Fruit fly (Drosophila melanogaster) S2 (cell line): ENCODE measurements around the gene CG9777.

Source experiments
- CG8478 ChIP-seq: fragments of >200 bp; optimal IDR thresholded peaks from 2 replicates; lab custom pipeline; 2018
- CTCF ChIP-seq, 2 experiments: fragments of >200 bp; optimal IDR thresholded peaks; 2 replicates each; lab custom pipeline; 2018

DNA sequence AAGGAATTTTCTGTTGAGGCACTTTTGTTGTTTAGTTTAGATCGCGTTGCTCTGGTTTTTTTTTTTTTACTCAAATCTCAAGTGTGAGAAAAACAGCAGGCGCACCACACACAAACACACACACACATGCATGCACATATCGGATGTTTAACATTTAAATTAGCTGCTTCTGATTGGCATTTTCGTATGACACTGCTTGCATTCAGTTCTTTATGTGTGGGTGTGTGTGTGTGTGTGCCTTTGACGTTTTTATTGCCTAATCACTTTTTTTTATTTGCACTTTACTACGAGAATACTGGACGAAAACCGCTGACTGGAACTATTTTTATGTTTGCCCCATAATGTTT lies 16.4 kb upstream of the CG9777 start:
- TF ChIP-seq CTCF (optimal IDR thresholded peaks at IDR 0.05; lab: Kevin White, UChicago) (no peak), CG8478 (lab: Kevin White, UChicago) (no peak)
